Worm (Caenorhabditis elegans) whole organism, mixed stage, embryonic: ENCODE data around the gene C18B10.6.
A peak's percentile ranks its signal among the peaks of the same experiment; 100 is the strongest.

Source experiments
- M03D4.4 ChIP-seq: sonication (generic microtip); optimal IDR thresholded peaks from 2 replicates; lab custom pipeline; 2017; ENCODE audit warnings: mild to moderate bottlenecking, missing genetic modification characterization, missing compliant biosample characterization
- bed-3 ChIP-seq: fragments of 200-800 bp; sonication (Bioruptor generic); optimal IDR thresholded peaks from 3 replicates; lab custom pipeline; 2018; ENCODE audit warnings: mild to moderate bottlenecking, missing genetic modification characterization, moderate library complexity, missing compliant biosample characterization
- ceh-39 ChIP-seq: fragments of 150-350 bp; optimal IDR thresholded peaks from 2 replicates; lab custom pipeline; 2014; ENCODE audit warnings: missing biosample characterization, missing genetic modification characterization
- ceh-43 ChIP-seq: fragments of 200-800 bp; sonication (Bioruptor generic); optimal IDR thresholded peaks from 2 replicates; lab custom pipeline; 2018; ENCODE audit warnings: mild to moderate bottlenecking, missing genetic modification characterization, moderate library complexity, missing compliant biosample characterization
- ceh-83 ChIP-seq: fragments of 200-800 bp; sonication (Bioruptor generic); optimal IDR thresholded peaks from 2 replicates; lab custom pipeline; 2018; ENCODE audit warnings: mild to moderate bottlenecking, missing genetic modification characterization, missing compliant biosample characterization
- ces-1 ChIP-seq: fragments of 150-350 bp; optimal IDR thresholded peaks from 2 replicates; lab custom pipeline; 2014; ENCODE audit warnings: missing biosample characterization, missing genetic modification reagents, missing genetic modification characterization
- drap-1 ChIP-seq: fragments of 200-800 bp; sonication (Bioruptor generic); optimal IDR thresholded peaks from 3 replicates; lab custom pipeline; 2018; ENCODE audit warnings: mild to moderate bottlenecking, missing genetic modification characterization, missing compliant biosample characterization
- elt-3 ChIP-seq: fragments of 150-350 bp; optimal IDR thresholded peaks from 2 replicates; lab custom pipeline; 2014; ENCODE audit warnings: missing biosample characterization, missing genetic modification characterization
- flh-1 ChIP-seq: fragments of 200-800 bp; sonication (Bioruptor generic); optimal IDR thresholded peaks from 2 replicates; lab custom pipeline; 2018; ENCODE audit warnings: mild to moderate bottlenecking, missing genetic modification characterization, moderate library complexity, missing compliant biosample characterization
- ham-2 ChIP-seq: fragments of 200-800 bp; sonication (Bioruptor generic); optimal IDR thresholded peaks from 2 replicates; lab custom pipeline; 2018; ENCODE audit warnings: mild to moderate bottlenecking, missing genetic modification characterization, missing compliant biosample characterization
- lin-13 ChIP-seq: fragments of 150-350 bp; optimal IDR thresholded peaks from 2 replicates; lab custom pipeline; 2014; ENCODE audit warnings: missing biosample characterization, missing genetic modification characterization
- lin-32 ChIP-seq: fragments of 200-800 bp; sonication (Bioruptor generic); optimal IDR thresholded peaks from 2 replicates; lab custom pipeline; 2018; ENCODE audit warnings: mild to moderate bottlenecking, missing genetic modification characterization, missing compliant biosample characterization
- lsy-2 ChIP-seq: fragments of 150-350 bp; optimal IDR thresholded peaks from 2 replicates; lab custom pipeline; 2014; ENCODE audit warnings: missing biosample characterization, missing genetic modification characterization
- mep-1 ChIP-seq: fragments of 150-350 bp; optimal IDR thresholded peaks from 2 replicates; lab custom pipeline; 2017; ENCODE audit warnings: missing biosample characterization, missing genetic modification reagents, missing genetic modification characterization, inconsistent platforms
- mls-2 ChIP-seq: sonication (generic microtip); optimal IDR thresholded peaks from 2 replicates; lab custom pipeline; 2016; ENCODE audit warnings: mild to moderate bottlenecking, missing genetic modification characterization, moderate library complexity, missing compliant biosample characterization
- nhr-12 ChIP-seq: fragments of 150-350 bp; optimal IDR thresholded peaks from 2 replicates; lab custom pipeline; 2014; ENCODE audit warnings: missing biosample characterization, missing genetic modification characterization
- nhr-2 ChIP-seq: fragments of 150-350 bp; optimal IDR thresholded peaks from 2 replicates; lab custom pipeline; 2014; ENCODE audit warnings: missing biosample characterization, missing genetic modification characterization
- nhr-237 ChIP-seq: fragments of 150-350 bp; optimal IDR thresholded peaks from 2 replicates; lab custom pipeline; 2014; ENCODE audit warnings: missing biosample characterization, missing genetic modification characterization
- nhr-28 ChIP-seq: fragments of 150-350 bp; optimal IDR thresholded peaks from 2 replicates; lab custom pipeline; 2014; ENCODE audit warnings: missing biosample characterization, missing genetic modification characterization
- pha-4 ChIP-seq: fragments of 150-350 bp; optimal IDR thresholded peaks from 2 replicates; lab custom pipeline; 2018; ENCODE audit warnings: missing biosample characterization, missing genetic modification reagents, missing genetic modification characterization
- sem-2 ChIP-seq: fragments of 200-800 bp; sonication (Bioruptor generic); optimal IDR thresholded peaks from 2 replicates; lab custom pipeline; 2018; ENCODE audit warnings: mild to moderate bottlenecking, missing genetic modification characterization, missing compliant biosample characterization
- snpc-4 ChIP-seq: fragments of 150-350 bp; optimal IDR thresholded peaks from 2 replicates; lab custom pipeline; 2014; ENCODE audit warnings: missing biosample characterization, missing genetic modification characterization
- sptf-1 ChIP-seq: sonication (generic microtip); optimal IDR thresholded peaks from 2 replicates; lab custom pipeline; 2017; ENCODE audit warnings: mild to moderate bottlenecking, missing genetic modification characterization, moderate library complexity, missing compliant biosample characterization
- tbx-8 ChIP-seq: fragments of 200-800 bp; sonication (Bioruptor generic); optimal IDR thresholded peaks from 2 replicates; lab custom pipeline; 2018; ENCODE audit warnings: mild to moderate bottlenecking, missing genetic modification characterization, moderate library complexity, missing compliant biosample characterization
- unc-120 ChIP-seq: sonication (generic microtip); optimal IDR thresholded peaks from 2 replicates; lab custom pipeline; 2017; ENCODE audit warnings: missing genetic modification characterization, missing compliant biosample characterization; ENCODE audit not compliant: poor library complexity, severe bottlenecking
- unc-39 ChIP-seq: fragments of 150-350 bp; optimal IDR thresholded peaks from 2 replicates; lab custom pipeline; 2014; ENCODE audit warnings: missing biosample characterization, missing genetic modification characterization
- unc-62 ChIP-seq: fragments of 150-350 bp; optimal IDR thresholded peaks from 2 replicates; lab custom pipeline; 2014; ENCODE audit warnings: missing biosample characterization, missing genetic modification reagents, missing genetic modification characterization
- zip-8 ChIP-seq: fragments of 150-350 bp; optimal IDR thresholded peaks from 2 replicates; lab custom pipeline; 2014; ENCODE audit warnings: missing biosample characterization, missing genetic modification characterization

Gene C18B10.6

ce11 chrV:7465509-7465908, 15.3 kb downstream of the C18B10.6 start, which contains the start of gene F25E5.1 (continued):
- TF ChIP-seq flh-1 (no peak), ceh-39 (no peak), mep-1 (tag; lab: Kevin White, UChicago) (peak; percentile 59), nhr-28 (tag; lab: Kevin White, UChicago) (no peak), ceh-43 (GFP tag; lab: Kevin White, UChicago) (no peak), zip-8 (tag; lab: Kevin White, UChicago) (no peak)

- TF ChIP-seq drap-1 (GFP tag; lab: Kevin White, UChicago) (no peak), sptf-1 (tag; lab: Kevin White, UChicago) (no peak), ceh-39 (no peak), ham-2 (GFP tag; lab: Kevin White, UChicago) (no peak), nhr-2 (tag; lab: Kevin White, UChicago) (no peak), elt-3 (tag; lab: Kevin White, UChicago) (no peak), snpc-4 (tag; lab: Kevin White, UChicago) (no peak), M03D4.4 (no peak), zip-8 (tag; lab: Kevin White, UChicago) (no peak), unc-62 (GFP tag; lab: Kevin White, UChicago) (no peak), unc-39 (no peak), lin-13 (tag; lab: Kevin White, UChicago) (no peak)
Measured at ce11 chrV:7464696-7465095, 16.2 kb downstream of the C18B10.6 start, which contains the start of gene srh-89. Gene srh-89, minus strand, starts transcription at chrV:7464796.

ce11 chrV:7460898-7461297, 20.0 kb downstream of the C18B10.6 start, which contains the start of gene srh-92:
Gene srh-92, minus strand, starts transcription at chrV:7460998.
- TF ChIP-seq zip-8 (tag; lab: Kevin White, UChicago): no peak
- TF ChIP-seq lin-13 (tag; lab: Kevin White, UChicago): no peak
- TF ChIP-seq lsy-2: no peak
- no peak for TF ChIP-seq ceh-83
- no peak for TF ChIP-seq unc-39

DNA sequence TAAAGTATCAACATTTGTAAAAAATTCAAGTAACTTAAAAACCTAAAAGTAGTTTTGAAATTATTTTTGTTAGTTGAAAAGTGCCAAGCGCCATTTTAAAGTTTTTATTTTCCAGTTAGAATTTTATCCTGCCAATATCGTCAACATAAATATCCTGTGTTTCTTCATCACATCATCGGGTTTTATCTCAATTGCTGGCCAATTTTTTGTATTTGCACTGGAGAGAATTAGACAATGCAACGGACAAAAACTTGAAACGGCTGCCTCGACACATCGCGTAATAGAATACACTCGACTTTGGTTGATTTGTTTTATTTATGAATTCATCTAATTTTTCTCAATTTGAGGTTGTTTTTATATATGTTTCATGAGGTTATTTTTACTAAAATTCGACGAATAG, 25.8 kb downstream of the C18B10.6 start, which contains the start of gene F25E5.2:
F25E5.2 (plus strand) TSS at position 301 of the 400 bp plus-strand sequence.
- TF ChIP-seq nhr-12 (tag; lab: Kevin White, UChicago) (no peak), ceh-39 (no peak), elt-3 (tag; lab: Kevin White, UChicago) (no peak), nhr-2 (tag; lab: Kevin White, UChicago) (no peak), unc-120 (tag; lab: Kevin White, UChicago) (no peak), flh-1 (no peak), zip-8 (tag; lab: Kevin White, UChicago) (no peak), nhr-237 (tag; lab: Kevin White, UChicago) (no peak), mls-2 (tag; lab: Kevin White, UChicago) (no peak), ceh-83 (no peak), tbx-8 (GFP tag; lab: Kevin White, UChicago) (no peak), bed-3 (GFP tag; lab: Kevin White, UChicago) (no peak), sem-2 (no peak)
- TF ChIP-seq, all 35 proteins: peak for 0

- TF ChIP-seq zip-8 (tag; lab: Kevin White, UChicago) (no peak), drap-1 (GFP tag; lab: Kevin White, UChicago) (no peak), ces-1 (no peak), pha-4 (tag; lab: Kevin White, UChicago) (no peak), lin-13 (tag; lab: Kevin White, UChicago) (no peak), ceh-39 (no peak)
- TF ChIP-seq, all 35 proteins: peak for 0
Measured at ce11 chrV:7454236-7454635, 26.6 kb downstream of the C18B10.6 start, which contains the start of gene try-8. Gene try-8, minus strand, starts transcription at chrV:7454336.

ce11 chrV:7451421-7451820, 29.4 kb downstream of the C18B10.6 start, which contains the start of gene try-11:
Gene try-11, plus strand, starts transcription at chrV:7451721.
- TF ChIP-seq flh-1 (no peak), lin-32 (GFP tag; lab: Kevin White, UChicago) (no peak)
